Fruit fly (Drosophila melanogaster) whole organism, pupa: ENCODE results near the gene CG6891.
A peak's percentile ranks its signal among the peaks of the same experiment; 100 is the strongest.

Experiments used
- CG10348 ChIP-seq: fragments of 200-800 bp; sonication (Bioruptor generic); IDR thresholded peaks from 2 replicates; pipeline ENCODE4 v1.3.6; 2022; ENCODE audit warnings: missing biosample characterization, missing genetic modification characterization
- CG12605 ChIP-seq: fragments of 200-800 bp; sonication (Bioruptor generic); IDR thresholded peaks from 2 replicates; pipeline ENCODE4 v1.3.6; 2022; ENCODE audit warnings: missing biosample characterization, missing genetic modification characterization
- CG13204 ChIP-seq: fragments of 200-800 bp; sonication (Bioruptor generic); optimal IDR thresholded peaks from 2 replicates; lab custom pipeline; 2018; ENCODE audit warnings: missing biosample characterization, mild to moderate bottlenecking, missing genetic modification characterization, moderate library complexity
- CG14655 ChIP-seq: fragments of 200-800 bp; sonication (Bioruptor generic); optimal IDR thresholded peaks from 3 replicates; lab custom pipeline; 2017; ENCODE audit warnings: mild to moderate bottlenecking, missing biosample characterization, missing genetic modification reagents, missing genetic modification characterization
- CG15710 ChIP-seq: fragments of 200-800 bp; sonication (Bioruptor generic); optimal IDR thresholded peaks from 2 replicates; lab custom pipeline; 2018; ENCODE audit warnings: missing biosample characterization, mild to moderate bottlenecking, missing genetic modification characterization, moderate library complexity
- CG17806 ChIP-seq: fragments of 200-800 bp; sonication (Bioruptor generic); optimal IDR thresholded peaks from 2 replicates; lab custom pipeline; 2018; ENCODE audit warnings: missing biosample characterization, mild to moderate bottlenecking, missing genetic modification characterization, moderate library complexity
- CG32121 ChIP-seq: fragments of 200-800 bp; sonication (Bioruptor generic); IDR thresholded peaks from 2 replicates; pipeline ENCODE4 v1.3.6; 2022; ENCODE audit warnings: missing biosample characterization, missing genetic modification characterization
- CG34367 ChIP-seq: fragments of 200-800 bp; sonication (Bioruptor generic); optimal IDR thresholded peaks from 2 replicates; lab custom pipeline; 2018; ENCODE audit warnings: missing biosample characterization, mild to moderate bottlenecking, missing genetic modification characterization
- CG4496 ChIP-seq: fragments of 200-800 bp; sonication (Bioruptor generic); IDR thresholded peaks from 3 replicates; pipeline ENCODE4 v1.3.6; 2022; ENCODE audit warnings: missing biosample characterization, missing genetic modification characterization
- CG8159 ChIP-seq: fragments of 200-800 bp; sonication (Bioruptor generic); optimal IDR thresholded peaks from 3 replicates; lab custom pipeline; 2018; ENCODE audit warnings: missing biosample characterization, mild to moderate bottlenecking, missing genetic modification characterization, moderate library complexity
- CG8301 ChIP-seq: fragments of 200-800 bp; sonication (Bioruptor generic); optimal IDR thresholded peaks from 2 replicates; lab custom pipeline; 2018; ENCODE audit warnings: missing biosample characterization, mild to moderate bottlenecking, missing genetic modification characterization
- CG9948 ChIP-seq: fragments of 200-800 bp; sonication (Bioruptor generic); optimal IDR thresholded peaks from 2 replicates; lab custom pipeline; 2018; ENCODE audit warnings: missing biosample characterization, mild to moderate bottlenecking, missing genetic modification characterization, moderate library complexity
- D1 ChIP-seq: fragments of 200-800 bp; sonication (Bioruptor generic); optimal IDR thresholded peaks from 2 replicates; lab custom pipeline; 2018; ENCODE audit warnings: missing biosample characterization, mild to moderate bottlenecking, missing genetic modification characterization, moderate library complexity
- EcR ChIP-seq: fragments of 200-800 bp; sonication (Bioruptor generic); optimal IDR thresholded peaks from 3 replicates; lab custom pipeline; 2019; ENCODE audit warnings: missing biosample characterization, missing genetic modification characterization, mild to moderate bottlenecking, moderate library complexity, missing genetic modification reagents
- Ets98B ChIP-seq: fragments of 200-800 bp; sonication (Bioruptor generic); IDR thresholded peaks from 2 replicates; pipeline ENCODE4 v1.3.6; 2022; ENCODE audit warnings: missing biosample characterization, missing genetic modification characterization
- Pif1A ChIP-seq: fragments of 200-800 bp; sonication (Bioruptor generic); optimal IDR thresholded peaks from 3 replicates; lab custom pipeline; 2016; ENCODE audit warnings: missing biosample characterization, missing genetic modification characterization
- Pif1B ChIP-seq: fragments of 200-800 bp; sonication (Bioruptor generic); optimal IDR thresholded peaks from 3 replicates; lab custom pipeline; 2016; ENCODE audit warnings: missing biosample characterization, missing genetic modification characterization
- Snoo ChIP-seq: fragments of 200-800 bp; sonication (Bioruptor generic); optimal IDR thresholded peaks from 3 replicates; lab custom pipeline; 2017; ENCODE audit warnings: missing biosample characterization, mild to moderate bottlenecking, missing genetic modification characterization, inconsistent platforms
- fd96Ca ChIP-seq: fragments of 200-800 bp; sonication (Bioruptor generic); IDR thresholded peaks from 3 replicates; pipeline ENCODE4 v1.3.6; 2022; ENCODE audit warnings: missing biosample characterization, missing genetic modification characterization
- gl ChIP-seq: fragments of 200-800 bp; sonication (Bioruptor generic); optimal IDR thresholded peaks from 2 replicates; lab custom pipeline; 2018; ENCODE audit warnings: missing biosample characterization, mild to moderate bottlenecking, missing genetic modification characterization
- rn ChIP-seq: fragments of 200-800 bp; sonication (Bioruptor generic); IDR thresholded peaks from 2 replicates; pipeline ENCODE4 v1.3.6; 2022; ENCODE audit warnings: missing biosample characterization, missing genetic modification characterization

CG6891 gene

DNA sequence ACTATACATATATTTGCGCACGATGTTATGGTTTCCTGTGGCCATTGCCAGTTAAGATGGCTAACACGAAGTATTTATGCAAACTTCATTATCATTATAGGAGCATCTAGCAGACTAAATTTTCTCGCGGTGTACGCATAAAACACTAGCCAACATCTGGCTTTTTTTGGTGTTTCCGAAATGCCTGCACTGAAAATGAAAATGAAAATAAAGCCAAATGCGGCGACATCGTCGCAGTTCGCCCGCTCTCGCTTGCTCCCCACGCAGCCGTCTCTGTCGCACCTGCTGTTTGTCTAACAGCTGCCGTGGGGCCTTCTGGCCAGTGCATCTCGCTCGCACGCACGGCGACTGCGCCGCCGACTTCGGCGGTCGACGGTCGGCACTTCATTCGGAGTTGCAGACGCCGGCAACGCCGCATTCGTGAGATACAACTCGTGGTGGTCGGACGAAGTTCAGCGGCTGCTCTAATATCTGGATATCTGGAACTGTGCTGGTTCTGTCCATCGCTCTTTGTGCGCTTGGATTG is at the start of gene CG6891:
CG6891 (plus strand) TSS at position 411 of the 526 bp plus-strand sequence.
- TF ChIP-seq CG12605 (GFP tag; lab: Robert Waterston, UW) (peak; percentile 41; the same call in 1 of the 2 replicates), CG17806 (peak; percentile 34), Snoo (peak; percentile 73), gl (tag; lab: Kevin White, UChicago) (no peak), EcR (GFP tag; lab: Kevin White, UChicago) (peak; percentile 76), fd96Ca (peak; percentile 67; the same call in 2 of the 3 replicates), CG8301 (tag; lab: Kevin White, UChicago) (peak; percentile 47), Pif1B (GFP tag; lab: Kevin White, UChicago) (peak; percentile 40), D1 (no peak), CG8159 (tag; lab: Kevin White, UChicago) (peak; percentile 21), rn (no peak), CG9948 (tag; lab: Kevin White, UChicago) (peak; percentile 18), Pif1A (GFP tag; lab: Kevin White, UChicago) (peak; percentile 18), Ets98B (peak; percentile 63), CG13204 (GFP tag; lab: Kevin White, UChicago) (peak; percentile 99), CG34367 (tag; lab: Kevin White, UChicago) (no peak), CG15710 (tag; lab: Kevin White, UChicago) (peak; percentile 27), CG10348 (GFP tag; lab: Robert Waterston, UW) (no peak), CG32121 (peak; percentile 70), CG4496 (peak; percentile 78), CG14655 (peak; percentile 70)

DNA sequence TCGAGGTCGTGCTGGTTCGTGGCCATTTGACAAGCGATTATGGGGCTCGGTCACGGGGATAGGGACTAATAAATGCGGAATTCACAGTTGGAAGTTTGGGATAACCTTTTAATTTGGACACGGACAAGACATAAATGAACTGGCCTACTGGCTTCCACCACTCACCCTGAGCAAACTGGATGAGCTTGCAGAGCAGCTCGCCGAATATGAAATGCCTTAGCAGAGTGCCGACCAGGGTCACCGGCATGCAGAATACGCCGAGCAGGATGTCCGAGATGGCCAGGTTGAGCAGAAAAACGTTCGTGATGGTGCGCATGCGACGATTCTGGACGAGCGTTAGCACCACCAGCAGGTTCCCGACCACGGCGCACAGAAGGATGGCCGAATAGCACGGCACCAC is 49.5 kb upstream of the CG6891 start, which contains the start of gene CG42302:
CG42302 (minus strand) TSS at position 101 of the 400 bp plus-strand sequence.
- TF ChIP-seq CG32121, result no peak
- TF ChIP-seq CG8301 (tag; lab: Kevin White, UChicago), result no peak
- no peak for TF ChIP-seq Ets98B
- TF ChIP-seq CG8159 (tag; lab: Kevin White, UChicago), result no peak
- no peak for TF ChIP-seq fd96Ca
- TF ChIP-seq CG4496, result no peak
- TF ChIP-seq Snoo, result no peak
- TF ChIP-seq gl (tag; lab: Kevin White, UChicago), result no peak
- no peak for TF ChIP-seq CG13204 (GFP tag; lab: Kevin White, UChicago)
- no peak for TF ChIP-seq CG10348 (GFP tag; lab: Robert Waterston, UW)
- TF ChIP-seq EcR (GFP tag; lab: Kevin White, UChicago), result no peak
- no peak for TF ChIP-seq Pif1A (GFP tag; lab: Kevin White, UChicago)
- TF ChIP-seq rn, result no peak
- no peak for TF ChIP-seq Pif1B (GFP tag; lab: Kevin White, UChicago)
- TF ChIP-seq CG12605 (GFP tag; lab: Robert Waterston, UW), result no peak
- TF ChIP-seq CG14655, result no peak
- no peak for TF ChIP-seq CG15710 (tag; lab: Kevin White, UChicago)
- TF ChIP-seq CG34367 (tag; lab: Kevin White, UChicago), result no peak

DNA sequence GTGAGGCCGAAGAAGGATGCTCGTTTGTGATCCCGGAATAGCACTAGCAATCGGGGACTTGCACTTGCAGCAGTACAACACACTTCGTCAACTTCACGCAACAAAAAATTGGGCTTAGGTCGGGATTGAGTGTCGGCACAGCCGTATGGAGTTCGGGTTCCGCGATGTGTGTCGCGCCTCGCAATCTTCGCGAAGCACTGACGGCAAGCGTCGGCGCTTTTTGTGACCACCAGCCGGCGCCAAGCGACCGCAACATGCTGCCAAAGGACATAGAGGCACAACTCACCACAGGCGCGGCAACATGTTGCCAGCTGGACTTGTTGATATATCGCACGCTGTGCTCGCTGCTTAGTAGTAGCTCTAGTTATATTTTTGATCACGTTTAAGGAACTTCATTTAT is 48.8 kb upstream of the CG6891 start, which contains the start of gene CCKLR-17D1:
CCKLR-17D1 (minus strand) TSS at position 303 of the 400 bp plus-strand sequence.
- no peak for TF ChIP-seq CG10348 (GFP tag; lab: Robert Waterston, UW)
- TF ChIP-seq CG32121, result no peak
- no peak for TF ChIP-seq CG14655
- TF ChIP-seq Ets98B, result no peak
- no peak for TF ChIP-seq Pif1B (GFP tag; lab: Kevin White, UChicago)
- TF ChIP-seq CG13204 (GFP tag; lab: Kevin White, UChicago), result no peak
- no peak for TF ChIP-seq EcR (GFP tag; lab: Kevin White, UChicago)
- TF ChIP-seq CG17806, result no peak
- TF ChIP-seq CG34367 (tag; lab: Kevin White, UChicago), result no peak
- TF ChIP-seq CG8159 (tag; lab: Kevin White, UChicago), result no peak
- TF ChIP-seq Pif1A (GFP tag; lab: Kevin White, UChicago), result no peak
- no peak for TF ChIP-seq CG9948 (tag; lab: Kevin White, UChicago)
- TF ChIP-seq CG4496, result no peak
- TF ChIP-seq Snoo, result no peak
- no peak for TF ChIP-seq CG15710 (tag; lab: Kevin White, UChicago)
- no peak for TF ChIP-seq D1

DNA sequence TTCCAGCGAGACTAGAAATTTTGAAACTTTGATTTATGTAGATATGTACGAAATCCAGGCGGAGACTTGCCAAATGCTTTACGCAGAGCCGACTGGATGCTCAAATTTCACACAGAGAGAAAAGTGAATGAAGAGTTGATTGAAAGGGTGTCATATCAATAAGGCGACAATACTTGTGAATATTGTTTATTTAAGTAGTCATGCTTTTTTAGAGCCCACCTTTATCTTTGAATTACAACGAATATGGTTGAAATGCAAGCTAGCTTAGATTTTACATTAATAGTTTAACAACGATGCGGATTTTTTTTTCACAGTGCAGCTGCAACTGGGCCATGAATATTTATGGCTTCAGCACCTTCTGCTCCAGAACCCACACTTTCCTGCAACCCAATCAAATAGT is 35.2 kb upstream of the CG6891 start, which contains the start of gene CG6873:
CG6873 (minus strand) TSS at position 101 of the 400 bp plus-strand sequence.
- TF ChIP-seq CG32121 (no peak), rn (no peak), EcR (GFP tag; lab: Kevin White, UChicago) (no peak), gl (tag; lab: Kevin White, UChicago) (no peak), CG17806 (no peak), CG8301 (tag; lab: Kevin White, UChicago) (no peak), Snoo (no peak), D1 (no peak), CG9948 (tag; lab: Kevin White, UChicago) (no peak), CG15710 (tag; lab: Kevin White, UChicago) (no peak), CG34367 (tag; lab: Kevin White, UChicago) (no peak)

DNA sequence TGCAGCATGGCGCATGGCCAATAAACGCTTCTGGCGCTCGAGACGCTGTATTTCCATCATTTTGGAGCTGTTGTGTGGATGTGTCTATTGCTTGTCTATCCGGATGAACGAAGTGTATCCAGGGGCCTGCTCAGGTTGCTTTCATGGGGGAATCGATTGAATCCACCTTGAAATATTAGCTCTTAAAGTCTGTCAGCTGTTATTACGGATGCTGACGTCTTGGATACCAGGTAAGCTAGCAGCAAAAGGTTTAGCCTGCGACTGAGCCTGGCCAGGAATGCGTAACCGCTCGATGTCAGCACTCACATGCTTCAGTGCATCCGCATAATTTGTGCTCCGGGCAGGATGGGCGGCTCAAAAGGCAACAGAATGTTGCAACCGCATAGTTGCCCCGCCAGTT is 26.8 kb upstream of the CG6891 start, which contains the start of gene CG12609:
CG12609 (minus strand) TSS at position 101 of the 400 bp plus-strand sequence.
- TF ChIP-seq CG15710 (tag; lab: Kevin White, UChicago), result no peak
- TF ChIP-seq CG12605 (GFP tag; lab: Robert Waterston, UW), result no peak
- TF ChIP-seq CG9948 (tag; lab: Kevin White, UChicago), result no peak
- no peak for TF ChIP-seq EcR (GFP tag; lab: Kevin White, UChicago)
- no peak for TF ChIP-seq Pif1B (GFP tag; lab: Kevin White, UChicago)
- TF ChIP-seq CG8301 (tag; lab: Kevin White, UChicago), result no peak
- TF ChIP-seq gl (tag; lab: Kevin White, UChicago), result no peak
- no peak for TF ChIP-seq CG8159 (tag; lab: Kevin White, UChicago)
- TF ChIP-seq CG34367 (tag; lab: Kevin White, UChicago), result no peak
- TF ChIP-seq CG13204 (GFP tag; lab: Kevin White, UChicago), result no peak
